Worm (Caenorhabditis elegans): ENCODE results near the gene sgca-1.
A peak's percentile ranks its signal among the peaks of the same experiment; 100 is the strongest.

Gene sgca-1

ce11 chrX:6819633-6820032 is 30.3 kb upstream of the sgca-1 start:
- TF ChIP-seq hlh-4 (tag; optimal IDR thresholded peaks at IDR 0.05) (no peak), aly-2 (tag; optimal IDR thresholded peaks at IDR 0.05) (no peak), ces-1 (GFP tag; optimal IDR thresholded peaks at IDR 0.05) (no peak), sox-4 (tag; optimal IDR thresholded peaks at IDR 0.05) (no peak), hlh-17 (GFP tag; optimal IDR thresholded peaks at IDR 0.05; ENCODE audit: borderline replicate concordance) (no peak), ztf-11 (tag; optimal IDR thresholded peaks at IDR 0.05) (no peak), nhr-11 (tag; optimal IDR thresholded peaks at IDR 0.05) (no peak), vab-15 (tag; optimal IDR thresholded peaks at IDR 0.05) (no peak), zip-4 (GFP tag; optimal IDR thresholded peaks at IDR 0.05) (no peak), ceh-8 (GFP tag; optimal IDR thresholded peaks at IDR 0.05) (no peak), alr-1 (tag; optimal IDR thresholded peaks at IDR 0.05; ENCODE audit: borderline replicate concordance) (no peak), ztf-4 (tag; optimal IDR thresholded peaks at IDR 0.05) (no peak), fkh-10 (GFP tag; optimal IDR thresholded peaks at IDR 0.05) (no peak)

ce11 chrX:6819135-6819534 is 29.8 kb upstream of the sgca-1 start:
- TF ChIP-seq efl-1 (optimal IDR thresholded peaks at IDR 0.05) (no peak), efl-1 (GFP tag; optimal IDR thresholded peaks at IDR 0.05 in 1 of 2) (peak in 1 of 2 experiments; percentile 43), alr-1 (tag; optimal IDR thresholded peaks at IDR 0.05; ENCODE audit: borderline replicate concordance) (no peak)

ce11 chrX:6818036-6818488 is 28.7 kb upstream of the sgca-1 start, which contains the start of gene dhs-28:
Gene dhs-28 (plus strand): TSS chrX:6818438.
- no peak for TF ChIP-seq ceh-82 (tag; optimal IDR thresholded peaks at IDR 0.05)
- no peak for TF ChIP-seq Y116A8C.19 (tag; optimal IDR thresholded peaks at IDR 0.05; ENCODE audit: borderline replicate concordance)
- no peak for TF ChIP-seq efl-1 (optimal IDR thresholded peaks at IDR 0.05)
- peak in 1 of 2 experiments; percentile 17 for TF ChIP-seq efl-1 (GFP tag; optimal IDR thresholded peaks at IDR 0.05 in 1 of 2)
- no peak for TF ChIP-seq hpl-2 (GFP tag; optimal IDR thresholded peaks at IDR 0.05)
- peak; percentile 6 for TF ChIP-seq nhr-71 (tag; optimal IDR thresholded peaks at IDR 0.05)
- peak; percentile 21 for TF ChIP-seq snu-23 (GFP tag; optimal IDR thresholded peaks at IDR 0.05)
- peak in 3 of 6 experiments; percentile 17 to 71 (median 39) for TF ChIP-seq elt-3 (tag; optimal IDR thresholded peaks at IDR 0.05)
- TF ChIP-seq zip-4 (GFP tag; optimal IDR thresholded peaks at IDR 0.05), result no peak
- TF ChIP-seq zag-1 (tag; optimal IDR thresholded peaks at IDR 0.05), result no peak
- TF ChIP-seq sox-4 (tag; optimal IDR thresholded peaks at IDR 0.05), result no peak
- TF ChIP-seq fkh-10 (GFP tag; optimal IDR thresholded peaks at IDR 0.05), result no peak
- TF ChIP-seq nhr-20 (tag; optimal IDR thresholded peaks at IDR 0.05), result peak; percentile 57
- TF ChIP-seq elt-2 (tag; optimal IDR thresholded peaks at IDR 0.05), result peak; percentile 63
- TF ChIP-seq lin-14 (GFP tag; optimal IDR thresholded peaks at IDR 0.05), result peak; percentile 18
- no peak for TF ChIP-seq unc-130 (tag; optimal IDR thresholded peaks at IDR 0.05)
- no peak for TF ChIP-seq F16B12.6 (tag; optimal IDR thresholded peaks at IDR 0.05)
- TF ChIP-seq nhr-237 (tag; optimal IDR thresholded peaks at IDR 0.05), result no peak
- TF ChIP-seq aha-1 (tag; optimal IDR thresholded peaks at IDR 0.05), result no peak
- peak; percentile 30 for TF ChIP-seq nhr-19 (GFP tag; conservative IDR thresholded peaks at IDR 0.05)
- TF ChIP-seq lin-35 (GFP tag; optimal IDR thresholded peaks at IDR 0.05), result peak in 1 of 2 experiments; percentile 68
- no peak for TF ChIP-seq nhr-77 (tag; optimal IDR thresholded peaks at IDR 0.05)
- no peak for TF ChIP-seq fkh-8 (tag; optimal IDR thresholded peaks at IDR 0.05)
- peak; percentile 11 for TF ChIP-seq ama-1 (optimal IDR thresholded peaks at IDR 0.05)
- no peak for TF ChIP-seq sptf-1 (tag; optimal IDR thresholded peaks at IDR 0.05)
- no peak for TF ChIP-seq ceh-88 (GFP tag; IDR thresholded peaks at IDR 0.05)
- TF ChIP-seq C04F5.9 (tag; optimal IDR thresholded peaks at IDR 0.05), result no peak

- TF ChIP-seq fos-1 (tag; optimal IDR thresholded peaks at IDR 0.05) (no peak), alr-1 (tag; optimal IDR thresholded peaks at IDR 0.05; ENCODE audit: borderline replicate concordance) (no peak), nhr-47 (tag; optimal IDR thresholded peaks at IDR 0.05) (no peak), aha-1 (tag; optimal IDR thresholded peaks at IDR 0.05) (no peak)
These were observed 23.7 kb upstream of the sgca-1 start for ce11 chrX:6813025-6813424.

All from whole organism, L1 larva.